Fruit fly (Drosophila melanogaster) Kc167 (cell line): ENCODE data around the gene CG1309.

Experiments
- Myc ChIP-seq: fragments of >200 bp; optimal IDR thresholded peaks from 2 replicates; lab custom pipeline; 2017; ENCODE audit warnings: missing external identifiers
- Sin3A ChIP-seq: fragments of >200 bp; optimal IDR thresholded peaks from 2 replicates; lab custom pipeline; 2018; ENCODE audit warnings: missing external identifiers
- h ChIP-seq: fragments of >200 bp; optimal IDR thresholded peaks from 3 replicates; lab custom pipeline; 2018; ENCODE audit warnings: missing external identifiers
- insv ChIP-seq: fragments of >200 bp; optimal IDR thresholded peaks from 3 replicates; lab custom pipeline; 2018; ENCODE audit warnings: missing external identifiers
- psq ChIP-seq: fragments of >200 bp; optimal IDR thresholded peaks from 2 replicates; lab custom pipeline; 2017; ENCODE audit warnings: missing external identifiers
- ttk ChIP-seq: sonication (Bioruptor generic); optimal IDR thresholded peaks from 2 replicates; lab custom pipeline; 2017; ENCODE audit warnings: missing external identifiers

The CG1309 gene

DNA sequence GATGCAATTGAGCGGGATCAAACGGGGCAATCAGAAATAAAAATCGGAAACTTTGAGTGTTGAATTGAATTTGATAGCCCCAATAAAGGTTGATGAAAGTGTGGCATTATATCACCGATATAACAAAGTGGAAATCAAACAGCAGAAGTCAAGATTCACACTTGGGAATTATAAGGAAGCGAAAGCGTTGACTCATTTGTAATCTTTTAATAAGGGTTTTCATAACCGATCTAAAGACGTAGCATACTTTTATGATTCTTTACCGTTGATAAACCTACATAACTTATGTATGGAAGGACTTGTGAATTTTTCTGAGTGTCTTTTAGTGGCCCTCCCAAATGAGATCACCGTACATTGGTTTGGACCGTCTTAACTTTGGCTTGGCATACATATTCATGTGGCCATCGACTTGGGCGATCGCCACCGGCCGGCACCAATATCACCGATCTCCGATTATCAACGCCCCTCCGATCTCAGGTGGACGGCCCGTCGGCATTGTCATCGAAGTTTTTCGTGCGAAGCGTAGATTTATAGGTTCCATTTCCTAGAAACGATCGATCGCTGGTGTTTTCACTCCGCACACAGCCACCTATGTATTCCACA, 29.8 kb upstream of the CG1309 start:
- TF ChIP-seq Myc (lab: Kevin White, UChicago): no peak
- no peak for TF ChIP-seq psq (lab: Kevin White, UChicago)
- TF ChIP-seq ttk (lab: Kevin White, UChicago): no peak
- TF ChIP-seq h (lab: Kevin White, UChicago): no peak
- TF ChIP-seq insv: no peak
- no peak for TF ChIP-seq Sin3A (lab: Kevin White, UChicago)

DNA sequence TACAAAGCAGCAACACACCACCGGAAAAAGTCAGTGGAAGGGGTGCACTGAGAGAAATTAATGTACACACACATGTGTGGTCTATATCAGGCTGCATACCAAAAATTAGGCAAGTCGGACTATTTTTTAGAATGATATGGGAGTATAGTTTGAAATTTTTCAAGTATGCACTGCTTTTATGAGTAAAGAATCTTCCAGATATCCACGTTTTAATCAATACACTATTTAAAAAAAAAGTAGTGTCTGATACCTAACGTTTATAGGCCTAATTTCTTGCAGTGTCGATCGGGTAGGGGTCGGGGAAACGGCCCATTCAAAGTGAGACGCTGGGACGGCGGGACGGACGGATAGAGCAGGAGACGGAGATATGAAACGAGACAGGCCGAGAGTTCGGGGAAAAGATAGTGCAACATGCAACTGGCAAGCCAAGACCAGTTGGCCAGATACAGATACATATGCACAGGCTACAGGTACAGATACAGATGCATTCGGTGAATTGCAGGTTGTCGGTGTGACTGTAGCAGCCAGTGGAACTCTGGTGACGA, 28.8 kb upstream of the CG1309 start:
- TF ChIP-seq ttk (lab: Kevin White, UChicago): no peak
- TF ChIP-seq h (lab: Kevin White, UChicago): no peak
- TF ChIP-seq Myc (lab: Kevin White, UChicago): no peak
- no peak for TF ChIP-seq insv

DNA sequence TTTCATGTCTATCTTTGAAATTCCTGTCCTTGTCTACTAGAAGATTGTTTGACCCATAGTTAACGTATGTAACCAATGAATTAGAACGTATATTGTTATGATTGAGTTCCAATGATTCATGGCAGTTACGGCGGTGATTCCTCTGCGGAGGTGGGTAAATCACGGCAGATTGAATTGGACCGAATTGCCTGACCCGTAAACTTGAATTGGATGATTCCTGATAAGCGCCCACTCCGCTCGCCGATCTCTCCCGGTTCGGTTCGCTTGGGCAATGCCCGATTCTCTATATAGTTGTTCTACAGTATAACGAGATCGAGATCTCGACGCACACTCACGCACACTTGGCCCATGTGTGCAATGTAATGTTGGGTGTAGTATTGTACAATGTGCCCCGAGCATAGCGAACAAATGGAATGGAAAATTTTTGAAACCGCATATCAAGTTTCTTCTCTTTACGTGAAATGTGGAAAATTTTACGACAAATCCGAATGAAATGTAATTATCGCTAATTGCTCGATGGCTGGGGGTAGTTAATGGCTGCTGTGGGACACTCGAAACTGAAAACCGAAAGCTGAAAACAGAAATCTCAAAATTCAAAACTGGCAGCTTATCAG, 27.7 kb upstream of the CG1309 start:
- no peak for TF ChIP-seq ttk (lab: Kevin White, UChicago)
- TF ChIP-seq insv: no peak
- no peak for TF ChIP-seq Myc (lab: Kevin White, UChicago)
- TF ChIP-seq Sin3A (lab: Kevin White, UChicago): no peak
- no peak for TF ChIP-seq psq (lab: Kevin White, UChicago)
- TF ChIP-seq h (lab: Kevin White, UChicago): no peak

DNA sequence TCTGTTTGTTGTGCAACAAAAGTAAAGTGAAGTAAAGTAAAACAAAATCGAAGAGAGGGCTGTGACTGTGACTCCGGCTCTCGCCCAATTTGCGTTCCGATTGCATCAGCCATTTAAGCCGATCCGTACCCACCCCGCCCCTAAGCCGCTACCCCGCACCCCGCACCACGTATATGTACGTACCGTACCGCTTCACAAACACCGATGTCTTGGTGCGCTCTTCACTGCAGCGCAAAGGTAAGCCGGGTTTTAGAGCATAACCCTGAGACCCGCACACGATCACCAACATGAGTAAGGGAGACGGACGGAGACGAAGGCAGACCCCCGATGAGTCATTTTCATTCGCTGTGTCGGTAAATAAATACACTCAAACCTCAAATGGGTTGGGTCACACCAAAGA, 27.0 kb upstream of the CG1309 start:
- no peak for TF ChIP-seq Sin3A (lab: Kevin White, UChicago)
- TF ChIP-seq psq (lab: Kevin White, UChicago): no peak
- no peak for TF ChIP-seq h (lab: Kevin White, UChicago)

DNA sequence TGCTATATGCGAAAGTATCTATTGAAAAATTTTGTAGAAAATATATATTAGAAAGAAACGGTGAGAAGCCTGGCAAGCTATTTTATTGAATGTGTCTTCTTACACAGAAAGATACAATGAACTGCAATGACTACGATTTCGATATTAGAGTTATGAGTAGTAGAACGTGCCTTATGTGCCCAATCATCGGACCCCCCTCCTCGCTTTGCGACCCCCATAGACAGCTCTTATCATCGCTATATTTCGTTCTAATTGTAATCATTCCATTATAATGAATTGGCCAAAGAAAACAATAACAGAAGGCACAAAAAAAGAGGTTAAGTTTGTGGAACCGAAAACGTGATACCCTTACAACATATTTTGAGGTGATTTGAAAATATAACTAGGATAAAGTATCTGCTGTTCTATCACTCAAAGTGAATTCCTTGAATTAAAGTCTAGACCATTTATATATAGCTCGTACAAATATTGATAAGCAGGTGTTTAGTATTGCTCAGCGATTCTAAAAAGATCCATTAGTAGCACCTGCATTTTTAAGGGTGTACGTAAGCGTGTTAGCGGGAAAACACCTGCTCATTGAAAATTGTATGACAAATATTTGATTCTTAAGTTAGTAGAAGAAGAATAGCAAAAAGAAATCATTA, 26.4 kb upstream of the CG1309 start:
- TF ChIP-seq Myc (lab: Kevin White, UChicago) (no peak), psq (lab: Kevin White, UChicago) (no peak), Sin3A (lab: Kevin White, UChicago) (no peak), insv (no peak), h (lab: Kevin White, UChicago) (no peak), ttk (lab: Kevin White, UChicago) (no peak)

DNA sequence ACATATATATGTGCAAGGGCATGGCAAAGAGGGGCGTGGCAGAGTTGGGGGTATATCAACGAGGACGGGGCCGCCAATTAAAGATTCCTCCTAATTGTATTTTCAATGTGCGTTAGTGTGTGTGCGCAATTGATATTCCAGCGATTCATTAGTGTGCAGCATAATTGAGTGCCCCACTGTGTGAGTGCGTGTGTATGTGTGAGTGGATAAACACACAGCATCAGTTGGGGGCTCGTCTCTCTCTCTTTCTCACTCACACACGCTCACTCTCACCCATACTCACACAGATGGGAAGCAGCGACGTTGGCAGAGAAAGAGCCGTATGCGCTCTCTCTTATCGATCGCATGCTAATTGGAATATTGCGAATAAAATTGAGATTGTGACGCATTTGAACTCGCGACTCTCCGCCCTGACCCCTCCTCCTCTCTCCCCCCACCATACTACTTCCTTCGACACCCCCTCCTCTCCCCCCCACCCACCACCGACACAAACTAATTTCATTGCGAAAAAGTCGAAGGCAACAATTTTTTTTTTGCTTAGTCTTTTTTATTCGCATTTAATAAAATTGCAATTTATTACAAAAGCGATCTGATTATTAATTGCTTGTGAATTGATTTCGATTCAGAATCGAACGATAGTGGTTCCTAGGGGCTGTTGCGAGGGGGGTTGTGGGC, 25.5 kb upstream of the CG1309 start:
- no peak for TF ChIP-seq h (lab: Kevin White, UChicago)
- TF ChIP-seq ttk (lab: Kevin White, UChicago): no peak

DNA sequence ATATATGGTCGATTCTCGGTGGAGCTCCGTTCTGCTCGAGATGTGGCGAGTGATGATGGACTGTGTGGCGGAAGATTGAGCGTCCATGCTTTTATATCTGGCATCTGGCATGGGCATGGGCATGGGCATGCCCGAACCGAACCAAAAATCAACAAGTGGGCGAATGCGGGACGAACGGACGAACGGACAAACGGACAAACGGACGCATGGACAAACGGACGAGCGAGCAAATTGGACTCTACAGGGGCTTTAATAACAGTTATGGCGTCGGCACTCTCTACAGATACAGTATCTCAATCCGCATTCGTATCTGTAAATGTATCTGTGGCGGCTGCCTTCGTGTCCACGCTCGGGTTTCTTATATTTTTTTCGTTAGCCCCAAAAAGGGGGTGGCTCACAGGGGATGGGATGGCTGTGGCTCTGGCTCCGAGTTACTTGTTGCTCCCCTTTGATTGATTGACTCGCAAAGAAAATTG, 23.1 kb upstream of the CG1309 start, which contains the start of gene ImpL2:
Gene ImpL2 (minus strand): TSS at position 51 of the 476 bp plus-strand sequence.
- TF ChIP-seq psq (lab: Kevin White, UChicago) (no peak), h (lab: Kevin White, UChicago) (no peak), ttk (lab: Kevin White, UChicago) (no peak), Myc (lab: Kevin White, UChicago) (no peak), insv (no peak), Sin3A (lab: Kevin White, UChicago) (no peak)

DNA sequence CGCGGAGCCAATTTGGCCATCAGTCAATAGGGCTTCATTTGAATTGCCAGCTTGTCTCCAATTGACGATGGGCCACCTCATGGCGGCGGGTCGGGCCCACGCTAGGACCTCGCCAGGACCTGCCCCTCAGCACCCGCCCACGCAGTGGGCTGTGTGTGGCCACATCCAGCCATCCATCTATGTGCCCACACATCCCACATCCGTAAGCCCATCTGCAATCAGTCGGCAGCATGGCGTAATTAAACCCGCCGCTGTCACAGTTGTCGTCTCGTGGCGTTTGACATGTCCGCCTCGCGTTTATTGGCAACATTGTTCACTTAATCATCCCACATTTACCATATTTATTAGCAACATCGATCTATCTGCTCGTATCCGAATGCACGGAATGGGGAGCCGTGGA, 21.0 kb upstream of the CG1309 start:
- TF ChIP-seq insv (no peak), Sin3A (lab: Kevin White, UChicago) (no peak), Myc (lab: Kevin White, UChicago) (no peak), psq (lab: Kevin White, UChicago) (no peak), h (lab: Kevin White, UChicago) (no peak)

DNA sequence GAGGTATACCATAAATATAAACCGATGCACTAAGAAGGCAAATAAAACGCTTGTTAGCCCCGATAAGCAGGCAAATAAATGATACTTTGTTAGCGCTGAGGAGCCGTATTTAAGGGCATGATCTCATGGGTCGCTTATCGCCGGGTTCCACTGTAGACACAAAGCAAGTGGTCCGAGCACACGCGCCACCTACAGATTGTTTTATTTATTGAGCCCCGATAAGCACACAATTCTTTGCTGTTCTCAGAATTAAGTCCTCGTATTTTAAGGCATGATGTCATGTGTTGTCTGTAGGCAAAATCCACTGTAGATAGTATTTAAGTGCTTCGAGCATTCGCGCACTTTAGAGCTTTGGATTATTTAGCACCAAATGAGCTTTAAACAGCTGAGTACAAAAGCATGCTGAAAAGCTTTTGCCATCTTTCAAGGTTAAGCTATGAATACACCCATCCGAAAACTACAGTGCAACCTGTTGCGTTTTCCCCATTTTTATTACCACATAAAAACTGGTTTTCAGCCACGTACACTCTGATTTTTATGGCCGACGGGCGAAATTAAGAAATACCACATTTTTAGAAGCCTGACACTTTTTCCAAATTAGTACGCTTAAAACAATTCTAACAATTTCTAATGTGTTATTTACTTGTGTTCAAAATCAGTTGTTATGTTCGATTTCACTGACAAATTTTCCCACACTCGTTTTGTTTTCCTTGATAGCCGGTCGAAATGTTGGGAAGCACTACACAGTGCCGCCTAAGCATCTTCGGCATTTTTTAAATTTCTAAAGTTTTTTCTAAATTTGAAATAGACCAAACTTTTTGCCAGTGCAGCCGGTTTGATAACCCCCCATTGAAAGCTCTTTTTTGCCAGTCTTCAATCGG, 19.5 kb upstream of the CG1309 start, which contains the start of gene Sqor:
Gene Sqor (plus strand): TSS at position 732 of the 881 bp plus-strand sequence.
- TF ChIP-seq Myc (lab: Kevin White, UChicago): no peak
- no peak for TF ChIP-seq h (lab: Kevin White, UChicago)
- TF ChIP-seq psq (lab: Kevin White, UChicago): no peak
- TF ChIP-seq ttk (lab: Kevin White, UChicago): no peak
- TF ChIP-seq insv: no peak
- no peak for TF ChIP-seq Sin3A (lab: Kevin White, UChicago)

DNA sequence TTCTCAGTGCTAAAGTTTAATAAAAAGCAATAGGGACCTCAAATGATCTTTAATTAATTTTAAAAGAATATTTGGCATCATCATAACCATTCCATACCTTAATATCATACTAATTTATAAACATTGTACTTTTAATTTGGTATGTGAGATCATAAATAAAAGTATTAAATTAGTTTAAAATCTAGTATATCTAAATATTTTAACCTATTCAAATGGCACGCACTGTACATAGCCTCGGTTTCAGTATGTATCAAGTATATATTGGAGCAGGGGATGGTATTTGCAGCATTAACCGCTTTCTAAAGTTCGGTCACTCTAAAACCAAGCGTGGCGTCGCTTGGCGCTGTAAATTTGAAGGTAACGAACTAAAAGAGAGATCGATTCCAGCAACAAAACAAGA, 16.8 kb upstream of the CG1309 start, which contains the start of gene pav:
Gene pav (plus strand): TSS at position 307 of the 400 bp plus-strand sequence.
- no peak for TF ChIP-seq psq (lab: Kevin White, UChicago)
- no peak for TF ChIP-seq Myc (lab: Kevin White, UChicago)
- TF ChIP-seq Sin3A (lab: Kevin White, UChicago): no peak
- TF ChIP-seq ttk (lab: Kevin White, UChicago): no peak
- TF ChIP-seq insv: no peak
- TF ChIP-seq h (lab: Kevin White, UChicago): no peak
